Worm (Caenorhabditis elegans) whole organism, L3 larva: Measurements from ENCODE around the gene ubc-20.

ENCODE experiments used
- ZK546.5 ChIP-seq: sonication (generic microtip); optimal IDR thresholded peaks from 2 replicates; lab custom pipeline; 2017; ENCODE audit warnings: missing biosample characterization, missing genetic modification characterization
- aly-2 ChIP-seq: fragments of 150-350 bp; optimal IDR thresholded peaks from 2 replicates; lab custom pipeline; 2014; ENCODE audit warnings: missing biosample characterization, missing genetic modification characterization
- ama-1 ChIP-seq: fragments of 150-350 bp; optimal IDR thresholded peaks from 2 replicates; lab custom pipeline; 2018
- daf-12 ChIP-seq: fragments of 150-350 bp; optimal IDR thresholded peaks from 2 replicates; lab custom pipeline; 2014; ENCODE audit warnings: missing biosample characterization, missing genetic modification reagents, missing genetic modification characterization
- fkh-10 ChIP-seq: sonication (generic microtip); optimal IDR thresholded peaks from 2 replicates; lab custom pipeline; 2017; ENCODE audit warnings: missing biosample characterization, missing genetic modification reagents, missing genetic modification characterization
- hmg-11 ChIP-seq: sonication (generic microtip); optimal IDR thresholded peaks from 2 replicates; lab custom pipeline; 2016; ENCODE audit warnings: missing genetic modification characterization, missing compliant biosample characterization
- nhr-67 ChIP-seq: fragments of 150-350 bp; optimal IDR thresholded peaks from 2 replicates; lab custom pipeline; 2014; ENCODE audit warnings: missing biosample characterization, missing genetic modification characterization
- nhr-76 ChIP-seq: fragments of 150-350 bp; sonication (generic microtip); optimal IDR thresholded peaks from 5 replicates; lab custom pipeline; 2014; ENCODE audit warnings: missing biosample characterization, missing genetic modification characterization
- pha-4 ChIP-seq: fragments of 150-350 bp; optimal IDR thresholded peaks from 2 replicates; lab custom pipeline; 2014; ENCODE audit warnings: missing biosample characterization, missing genetic modification reagents, missing genetic modification characterization
- pqm-1 ChIP-seq: fragments of 150-350 bp; optimal IDR thresholded peaks from 2 replicates; lab custom pipeline; 2017; ENCODE audit warnings: missing biosample characterization, missing genetic modification characterization, inconsistent platforms
- tbx-2 ChIP-seq: sonication (generic microtip); optimal IDR thresholded peaks from 2 replicates; lab custom pipeline; 2016; ENCODE audit warnings: mild to moderate bottlenecking, missing genetic modification characterization, missing compliant biosample characterization
- unc-39 ChIP-seq: sonication (generic microtip); optimal IDR thresholded peaks from 4 replicates; lab custom pipeline; 2017; ENCODE audit warnings: missing biosample characterization, missing genetic modification characterization
- ztf-11 ChIP-seq: fragments of 150-350 bp; optimal IDR thresholded peaks from 2 replicates; lab custom pipeline; 2014; ENCODE audit warnings: missing biosample characterization, missing genetic modification characterization

DNA sequence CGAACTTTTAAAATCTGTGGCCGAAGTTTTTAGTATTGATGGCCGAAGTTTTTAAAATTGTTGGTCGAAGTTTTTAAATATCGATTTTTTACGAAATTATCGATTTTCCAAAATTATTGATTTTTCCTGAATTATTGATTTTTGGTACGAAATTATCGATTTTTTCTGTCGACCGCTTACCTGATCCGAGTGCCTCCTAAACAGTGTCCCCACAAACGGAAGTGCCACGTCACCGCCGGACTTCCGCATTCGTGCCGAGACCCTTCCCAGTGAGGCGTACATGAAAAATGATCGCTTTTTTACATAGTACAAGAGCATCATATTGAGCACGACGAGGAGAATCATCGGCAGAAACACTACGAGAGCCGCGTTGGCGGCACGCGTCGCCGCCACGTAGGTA, 15.3 kb downstream of the ubc-20 start:
- TF ChIP-seq ZK546.5 (tag; lab: Kevin White, UChicago) (no peak), ama-1 (lab: Kevin White, UChicago) (no peak), pqm-1 (tag; lab: Kevin White, UChicago) (no peak), tbx-2 (no peak), pha-4 (no peak), unc-39 (no peak), fkh-10 (GFP tag; lab: Kevin White, UChicago) (no peak), aly-2 (tag; lab: Kevin White, UChicago) (no peak), nhr-67 (tag; lab: Kevin White, UChicago) (no peak), ztf-11 (no peak), hmg-11 (tag; lab: Kevin White, UChicago) (no peak), daf-12 (tag; lab: Kevin White, UChicago) (no peak), nhr-76 (tag; lab: Kevin White, UChicago) (no peak)
